Worm (Caenorhabditis elegans) whole organism, young adult: Measurements from ENCODE around the gene K10C2.12.

Experiments
- B0019.2 ChIP-seq: fragments of 200-800 bp; sonication (Bioruptor generic); conservative IDR thresholded peaks from 2 replicates; pipeline ENCODE4 v1.3.6; 2022; ENCODE audit warnings: missing genetic modification reagents, missing genetic modification characterization, missing compliant biosample characterization
- F23B12.7 ChIP-seq: sonication (generic microtip); optimal IDR thresholded peaks from 2 replicates; lab custom pipeline; 2017; ENCODE audit warnings: missing genetic modification characterization, mild to moderate bottlenecking, missing compliant biosample characterization, antibody characterized with exemption, moderate library complexity; ENCODE audit not compliant: insufficient read depth
- F37B4.10 ChIP-seq: fragments of 200-800 bp; sonication (Bioruptor generic); IDR thresholded peaks from 2 replicates; pipeline ENCODE4 v1.3.6; 2022; ENCODE audit warnings: missing genetic modification characterization, missing compliant biosample characterization
- F49E8.2 ChIP-seq: sonication (generic microtip); optimal IDR thresholded peaks from 3 replicates; lab custom pipeline; 2017; ENCODE audit warnings: missing genetic modification characterization, mild to moderate bottlenecking, missing compliant biosample characterization, antibody characterized with exemption, moderate library complexity; ENCODE audit not compliant: insufficient read depth
- F52B5.7 ChIP-seq: sonication (generic microtip); optimal IDR thresholded peaks from 2 replicates; lab custom pipeline; 2016; ENCODE audit warnings: mild to moderate bottlenecking, missing genetic modification characterization, missing compliant biosample characterization
- T26A5.8 ChIP-seq: sonication (generic microtip); optimal IDR thresholded peaks from 2 replicates; lab custom pipeline; 2016; ENCODE audit warnings: missing genetic modification characterization, missing compliant biosample characterization
- Y53F4B.3 ChIP-seq: fragments of 200-800 bp; sonication (Bioruptor generic); IDR thresholded peaks from 2 replicates; pipeline ENCODE4 v1.3.6; 2022; ENCODE audit warnings: missing genetic modification reagents, missing genetic modification characterization, missing compliant biosample characterization
- Y53G8AR.9 ChIP-seq: fragments of 200-800 bp; sonication (Bioruptor generic); conservative IDR thresholded peaks from 2 replicates; pipeline ENCODE4 v1.3.6; 2022; ENCODE audit warnings: missing genetic modification reagents, missing genetic modification characterization, missing compliant biosample characterization
- Y56A3A.18 ChIP-seq: fragments of 200-800 bp; sonication (Bioruptor generic); IDR thresholded peaks from 2 replicates; pipeline ENCODE4 v1.3.6; 2022; ENCODE audit warnings: missing genetic modification reagents, missing genetic modification characterization, missing compliant biosample characterization
- Y79H2A.3 ChIP-seq: fragments of 200-800 bp; sonication (Bioruptor generic); conservative IDR thresholded peaks from 2 replicates; pipeline ENCODE4 v1.3.6; 2022; ENCODE audit warnings: missing genetic modification reagents, missing genetic modification characterization, missing compliant biosample characterization
- Y95B8A.8 ChIP-seq: fragments of 200-800 bp; sonication (Bioruptor generic); IDR thresholded peaks from 2 replicates; pipeline ENCODE4 v1.3.6; 2022; ENCODE audit warnings: missing genetic modification reagents, missing genetic modification characterization, missing compliant biosample characterization
- akir-1 ChIP-seq: fragments of 200-800 bp; sonication (Bioruptor generic); optimal IDR thresholded peaks from 2 replicates; lab custom pipeline; 2018; ENCODE audit warnings: mild to moderate bottlenecking, missing genetic modification characterization, moderate library complexity, missing compliant biosample characterization
- ama-1 ChIP-seq, 3 experiments: fragments of 150-350 bp in 1 of 3; sonication (generic microtip) in 2 of 3; optimal IDR thresholded peaks; 2 replicates each; lab custom pipeline; 2014 to 2018; ENCODE audit warnings: missing biosample characterization in 2 of 3, missing genetic modification characterization in 2 of 3, missing genetic modification reagents in 2 of 3
- aptf-2 ChIP-seq: fragments of 200-800 bp; sonication (Bioruptor generic); conservative IDR thresholded peaks from 2 replicates; pipeline ENCODE4 v1.3.6; 2022; ENCODE audit warnings: missing genetic modification reagents, missing genetic modification characterization, missing compliant biosample characterization
- attf-5 ChIP-seq: fragments of 200-800 bp; sonication (Bioruptor generic); optimal IDR thresholded peaks from 2 replicates; lab custom pipeline; 2018; ENCODE audit warnings: mild to moderate bottlenecking, missing genetic modification characterization, missing compliant biosample characterization
- ceh-58 ChIP-seq: fragments of 200-800 bp; sonication (Bioruptor generic); IDR thresholded peaks from 2 replicates; pipeline ENCODE4 v1.3.6; 2022; ENCODE audit warnings: missing genetic modification characterization, missing compliant biosample characterization
- ceh-79 ChIP-seq: sonication (generic microtip); optimal IDR thresholded peaks from 2 replicates; lab custom pipeline; 2017; ENCODE audit warnings: mild to moderate bottlenecking, missing genetic modification characterization, missing compliant biosample characterization
- ceh-91 ChIP-seq: fragments of 200-800 bp; sonication (Bioruptor generic); IDR thresholded peaks from 2 replicates; pipeline ENCODE4 v1.3.6; 2022; ENCODE audit warnings: missing genetic modification reagents, missing genetic modification characterization, missing compliant biosample characterization
- dox-1 ChIP-seq: fragments of 200-800 bp; sonication (Bioruptor generic); IDR thresholded peaks from 2 replicates; pipeline ENCODE4 v1.3.6; 2022; ENCODE audit warnings: missing genetic modification reagents, missing genetic modification characterization, missing compliant biosample characterization
- dpff-1 ChIP-seq: sonication (generic microtip); optimal IDR thresholded peaks from 2 replicates; lab custom pipeline; 2017; ENCODE audit warnings: mild to moderate bottlenecking, missing genetic modification characterization, missing compliant biosample characterization
- egl-18 ChIP-seq: fragments of 200-800 bp; sonication (Bioruptor generic); IDR thresholded peaks from 2 replicates; pipeline ENCODE4 v1.3.6; 2022; ENCODE audit warnings: missing genetic modification reagents, missing genetic modification characterization, missing compliant biosample characterization
- ekl-4 ChIP-seq: fragments of 200-800 bp; sonication (Bioruptor generic); IDR thresholded peaks from 2 replicates; pipeline ENCODE4 v1.3.6; 2022; ENCODE audit warnings: missing genetic modification reagents, missing genetic modification characterization, missing compliant biosample characterization
- ets-4 ChIP-seq: fragments of 200-800 bp; sonication (Bioruptor generic); optimal IDR thresholded peaks from 2 replicates; lab custom pipeline; 2018; ENCODE audit warnings: mild to moderate bottlenecking, missing genetic modification characterization, missing compliant biosample characterization
- gei-17 ChIP-seq: fragments of 200-800 bp; sonication (Bioruptor generic); optimal IDR thresholded peaks from 2 replicates; lab custom pipeline; 2018; ENCODE audit warnings: mild to moderate bottlenecking, missing genetic modification characterization, missing compliant biosample characterization
- him-1 ChIP-seq: sonication (generic microtip); optimal IDR thresholded peaks from 2 replicates; lab custom pipeline; 2016; ENCODE audit warnings: missing genotype, missing genetic modification reagents, missing genetic modification characterization, missing compliant biosample characterization
- hmg-20 ChIP-seq: fragments of 200-800 bp; sonication (Bioruptor generic); IDR thresholded peaks from 2 replicates; pipeline ENCODE4 v1.3.6; 2022; ENCODE audit warnings: missing genetic modification reagents, missing genetic modification characterization, missing compliant biosample characterization
- hsf-1 ChIP-seq: fragments of 200-800 bp; sonication (Bioruptor generic); IDR thresholded peaks from 2 replicates; pipeline ENCODE4 v1.3.6; 2022; ENCODE audit warnings: missing genetic modification reagents, missing genetic modification characterization, missing compliant biosample characterization
- lin-40 ChIP-seq: sonication (generic microtip); optimal IDR thresholded peaks from 2 replicates; lab custom pipeline; 2016; ENCODE audit warnings: missing genetic modification characterization, mild to moderate bottlenecking, missing compliant biosample characterization, missing genotype, missing genetic modification reagents
- lin-54 ChIP-seq: fragments of 200-800 bp; sonication (Bioruptor generic); optimal IDR thresholded peaks from 2 replicates; lab custom pipeline; 2018; ENCODE audit warnings: mild to moderate bottlenecking, missing genetic modification characterization, missing compliant biosample characterization
- lir-1 ChIP-seq: fragments of 200-800 bp; sonication (Bioruptor generic); conservative IDR thresholded peaks from 2 replicates; pipeline ENCODE4 v1.3.6; 2022; ENCODE audit warnings: missing genetic modification reagents, missing genetic modification characterization, missing compliant biosample characterization
- lsy-27 ChIP-seq: sonication (generic microtip); optimal IDR thresholded peaks from 2 replicates; lab custom pipeline; 2017; ENCODE audit warnings: missing genetic modification characterization, mild to moderate bottlenecking, missing compliant biosample characterization, antibody characterized with exemption, missing genotype, borderline replicate concordance; ENCODE audit not compliant: insufficient read depth
- nfya-1 ChIP-seq: sonication (generic microtip); optimal IDR thresholded peaks from 2 replicates; lab custom pipeline; 2017; ENCODE audit warnings: antibody characterized with exemption, missing compliant biosample characterization, missing genetic modification characterization, borderline replicate concordance; ENCODE audit not compliant: insufficient read depth
- nfyb-1 ChIP-seq: fragments of 200-800 bp; sonication (Bioruptor generic); IDR thresholded peaks from 2 replicates; pipeline ENCODE4 v1.3.6; 2022; ENCODE audit warnings: missing genetic modification reagents, missing genetic modification characterization, missing compliant biosample characterization
- nhr-179 ChIP-seq: sonication (generic microtip); optimal IDR thresholded peaks from 2 replicates; lab custom pipeline; 2016; ENCODE audit warnings: mild to moderate bottlenecking, missing genetic modification characterization, missing compliant biosample characterization
- rec-8 ChIP-seq, 2 experiments: sonication (generic microtip); optimal IDR thresholded peaks; 2 replicates each; lab custom pipeline; 2016; ENCODE audit warnings: mild to moderate bottlenecking in 2 of 2, missing genetic modification characterization in 2 of 2, missing genetic modification reagents in 2 of 2, missing genotype in 2 of 2, missing biosample characterization in 1 of 2, missing compliant biosample characterization in 1 of 2, moderate library complexity in 1 of 2
- sea-2 ChIP-seq: fragments of 200-800 bp; sonication (Bioruptor generic); IDR thresholded peaks from 2 replicates; pipeline ENCODE4 v1.3.6; 2022; ENCODE audit warnings: missing genetic modification characterization, missing compliant biosample characterization
- snpc-3.4 ChIP-seq: sonication (generic microtip); optimal IDR thresholded peaks from 2 replicates; lab custom pipeline; 2017; ENCODE audit warnings: missing genetic modification characterization, mild to moderate bottlenecking, missing compliant biosample characterization, antibody characterized with exemption, moderate library complexity, missing genotype, missing genetic modification reagents
- somi-1 ChIP-seq: fragments of 200-800 bp; sonication (Bioruptor generic); optimal IDR thresholded peaks from 2 replicates; lab custom pipeline; 2018; ENCODE audit warnings: mild to moderate bottlenecking, missing genetic modification characterization, missing compliant biosample characterization
- sptf-2 ChIP-seq: fragments of 200-800 bp; sonication (Bioruptor generic); optimal IDR thresholded peaks from 2 replicates; lab custom pipeline; 2018; ENCODE audit warnings: mild to moderate bottlenecking, missing genetic modification characterization, missing compliant biosample characterization
- tlf-1 ChIP-seq: fragments of 200-800 bp; sonication (Bioruptor generic); optimal IDR thresholded peaks from 2 replicates; lab custom pipeline; 2018; ENCODE audit warnings: mild to moderate bottlenecking, missing genetic modification characterization, missing compliant biosample characterization
- zim-3 ChIP-seq: sonication (generic microtip); optimal IDR thresholded peaks from 2 replicates; lab custom pipeline; 2017; ENCODE audit warnings: mild to moderate bottlenecking, missing genetic modification characterization, moderate library complexity, missing compliant biosample characterization
- ztf-22 ChIP-seq: fragments of 200-800 bp; sonication (Bioruptor generic); optimal IDR thresholded peaks from 2 replicates; lab custom pipeline; 2018; ENCODE audit warnings: mild to moderate bottlenecking, missing genetic modification characterization, moderate library complexity, missing compliant biosample characterization
- ztf-25 ChIP-seq: fragments of 200-800 bp; sonication (Bioruptor generic); IDR thresholded peaks from 2 replicates; pipeline ENCODE4 v1.3.6; 2022; ENCODE audit warnings: missing genetic modification reagents, missing genetic modification characterization, missing compliant biosample characterization
- ztf-28 ChIP-seq: fragments of 200-800 bp; sonication (Bioruptor generic); IDR thresholded peaks from 2 replicates; pipeline ENCODE4 v1.3.6; 2022; ENCODE audit warnings: missing genetic modification reagents, missing genetic modification characterization, missing compliant biosample characterization
- ztf-3 ChIP-seq: fragments of 200-800 bp; sonication (Bioruptor generic); optimal IDR thresholded peaks from 2 replicates; lab custom pipeline; 2018; ENCODE audit warnings: mild to moderate bottlenecking, missing genetic modification characterization, missing compliant biosample characterization

The K10C2.12 gene

DNA sequence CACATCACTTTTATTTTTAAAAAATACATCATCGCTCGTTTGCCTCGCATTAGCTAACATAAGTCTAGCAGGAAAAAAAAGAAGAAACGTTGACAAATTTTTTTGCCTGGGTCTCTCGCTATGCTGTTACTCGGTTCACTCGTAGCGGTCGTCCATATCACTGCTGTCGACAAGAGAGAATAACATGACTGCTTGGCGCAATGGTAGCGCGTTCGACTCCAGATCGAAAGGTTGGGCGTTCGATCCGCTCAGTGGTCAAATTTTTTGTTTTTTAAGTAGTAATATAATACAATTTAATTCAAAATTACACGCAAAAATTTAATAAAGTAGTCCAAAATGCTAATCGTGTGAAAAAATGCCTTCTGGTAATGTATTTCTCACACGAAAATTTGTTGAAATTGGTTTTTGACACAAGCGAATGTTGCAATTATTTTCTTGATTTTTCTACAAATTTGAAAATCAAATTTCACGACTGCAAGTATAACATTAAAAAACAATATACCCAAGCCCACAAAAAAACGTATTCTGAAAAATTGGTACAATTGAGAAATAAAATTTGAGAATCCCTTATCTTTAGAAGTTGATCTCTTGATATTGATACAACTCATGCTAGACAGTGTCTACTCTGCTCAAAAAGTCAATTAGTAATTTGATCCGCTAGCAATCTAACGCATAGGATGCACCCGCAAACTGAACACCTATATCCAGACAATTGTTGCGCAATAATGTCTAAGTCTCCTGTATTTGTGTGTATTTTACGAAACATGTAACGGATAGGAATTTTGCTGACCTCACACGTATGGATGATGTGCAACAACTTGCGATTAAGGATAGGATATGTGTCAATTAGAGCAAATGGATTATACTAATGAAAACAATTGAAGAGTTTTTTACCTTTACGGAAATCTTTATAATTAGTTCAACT, 49.1 kb downstream of the K10C2.12 start:
- TF ChIP-seq nfya-1 (tag; lab: Kevin White, UChicago) (no peak), dpff-1 (no peak), lin-40 (tag; lab: Kevin White, UChicago) (no peak), Y53G8AR.9 (GFP tag; lab: Robert Waterston, UW) (no peak), ceh-79 (tag; lab: Kevin White, UChicago) (peak; percentile 63), akir-1 (GFP tag; lab: Kevin White, UChicago) (peak; percentile 9), lir-1 (GFP tag; lab: Robert Waterston, UW) (peak; percentile 35), ceh-91 (GFP tag; lab: Robert Waterston, UW) (no peak), aptf-2 (no peak), ama-1 (optimal IDR thresholded peaks at IDR 0.05; lab: Kevin White, UChicago) (no peak), ama-1 (GFP tag; optimal IDR thresholded peaks at IDR 0.05; lab: Kevin White, UChicago) (peak in 1 of 2 experiments; percentile 78), zim-3 (tag; lab: Kevin White, UChicago) (peak; percentile 69), sea-2 (GFP tag; lab: Robert Waterston, UW) (no peak), nhr-179 (peak; percentile 58), F23B12.7 (tag; lab: Kevin White, UChicago) (peak; percentile 85), attf-5 (GFP tag; lab: Kevin White, UChicago) (peak; percentile 42), ztf-25 (GFP tag; lab: Robert Waterston, UW) (0 out of 2 replicates have a peak, but pooled peaks have one; percentile 55), ceh-58 (0 out of 2 replicates have a peak, but pooled peaks have one; percentile 84), lin-54 (GFP tag; lab: Kevin White, UChicago) (no peak), F49E8.2 (tag; lab: Kevin White, UChicago) (no peak), tlf-1 (GFP tag; lab: Kevin White, UChicago) (no peak), gei-17 (peak; percentile 28), nfyb-1 (peak; percentile 88), F52B5.7 (no peak), egl-18 (GFP tag; lab: Robert Waterston, UW) (no peak), Y79H2A.3 (no peak), T26A5.8 (tag; lab: Kevin White, UChicago) (peak; percentile 66), him-1 (tag; lab: Kevin White, UChicago) (peak; percentile 93), ztf-22 (GFP tag; lab: Kevin White, UChicago) (peak; percentile 32), ztf-28 (GFP tag; lab: Robert Waterston, UW) (no peak), sptf-2 (GFP tag; lab: Kevin White, UChicago) (peak; percentile 41), B0019.2 (GFP tag; lab: Robert Waterston, UW) (no peak), Y53F4B.3 (GFP tag; lab: Robert Waterston, UW) (no peak), ets-4 (GFP tag; lab: Kevin White, UChicago) (no peak), lsy-27 (tag; lab: Kevin White, UChicago) (peak; percentile 13), Y56A3A.18 (GFP tag; lab: Robert Waterston, UW) (no peak; the same call in 1 of the 2 replicates), snpc-3.4 (tag; lab: Kevin White, UChicago) (peak; percentile 39), dox-1 (GFP tag; lab: Robert Waterston, UW) (no peak; the same call in 1 of the 2 replicates), somi-1 (GFP tag; lab: Kevin White, UChicago) (peak; percentile 58), ekl-4 (0 out of 2 replicates have a peak, but pooled peaks have one; percentile 27), hsf-1 (no peak), F37B4.10 (GFP tag; lab: Robert Waterston, UW) (no peak), rec-8 (tag; optimal IDR thresholded peaks at IDR 0.05; lab: Kevin White, UChicago) (peak; percentile 40 to 76), hmg-20 (GFP tag; lab: Robert Waterston, UW) (no peak), ztf-3 (peak; percentile 32), Y95B8A.8 (GFP tag; lab: Robert Waterston, UW) (no peak)
